Worm (Caenorhabditis elegans): ENCODE measurements around the gene cyn-10.
A peak's percentile ranks its signal among the peaks of the same experiment; 100 is the strongest.

cyn-10 gene

ce11 chrII:6927034-6927433 lies 13.9 kb upstream of the cyn-10 start:
- TF ChIP-seq ceh-44 (GFP tag; IDR thresholded peaks at IDR 0.05) = no peak
- TF ChIP-seq ceh-20 (GFP tag; IDR thresholded peaks at IDR 0.05) = 0 out of 2 replicates have a peak, but pooled peaks have one; percentile 16
- TF ChIP-seq unc-62 (GFP tag; optimal IDR thresholded peaks at IDR 0.05 in 1 of 2) = no peak
- TF ChIP-seq unc-62 (tag; optimal IDR thresholded peaks at IDR 0.05) = no peak
- no peak for TF ChIP-seq zfp-2 (tag; optimal IDR thresholded peaks at IDR 0.05)
- TF ChIP-seq daf-16 (GFP tag; optimal IDR thresholded peaks at IDR 0.05) = no peak
- TF ChIP-seq daf-16 (tag; optimal IDR thresholded peaks at IDR 0.05) = no peak
- no peak for TF ChIP-seq set-16 (GFP tag; IDR thresholded peaks at IDR 0.05)
- TF ChIP-seq F49E8.2 (tag; optimal IDR thresholded peaks at IDR 0.05; ENCODE audit: borderline replicate concordance) = no peak
- TF ChIP-seq dmd-6 (GFP tag; IDR thresholded peaks at IDR 0.05) = peak; percentile 8; the same call in 1 of the 2 replicates
- no peak for TF ChIP-seq ztf-11 (tag; optimal IDR thresholded peaks at IDR 0.05)
- no peak for TF ChIP-seq arid-1 (GFP tag; conservative IDR thresholded peaks at IDR 0.05)
- no peak for TF ChIP-seq nhr-237 (tag; optimal IDR thresholded peaks at IDR 0.05)
- no peak for TF ChIP-seq lin-39 (tag; optimal IDR thresholded peaks at IDR 0.05)
- no peak for TF ChIP-seq daf-12 (tag; optimal IDR thresholded peaks at IDR 0.05)
- TF ChIP-seq spr-3 (GFP tag; optimal IDR thresholded peaks at IDR 0.05) = no peak
- peak; percentile 93 for TF ChIP-seq aha-1 (tag)
- TF ChIP-seq snpc-1.2 (GFP tag; IDR thresholded peaks at IDR 0.05) = no peak
- no peak for TF ChIP-seq dmd-8 (GFP tag; IDR thresholded peaks at IDR 0.05)
- TF ChIP-seq hmg-1.1 (GFP tag; IDR thresholded peaks at IDR 0.05) = 0 out of 2 replicates have a peak, but pooled peaks have one; percentile 23

- TF ChIP-seq daf-12 (tag; optimal IDR thresholded peaks at IDR 0.05) (no peak), nhr-10 (tag; optimal IDR thresholded peaks at IDR 0.05) (peak; percentile 40), rbr-2 (tag; optimal IDR thresholded peaks at IDR 0.05) (peak; percentile 83), F44E2.7 (GFP tag; IDR thresholded peaks at IDR 0.05) (no peak), egl-43 (GFP tag; IDR thresholded peaks at IDR 0.05) (peak; percentile 37; the same call in 1 of the 2 replicates), saeg-2 (GFP tag; IDR thresholded peaks at IDR 0.05) (no peak), madf-9 (GFP tag; conservative IDR thresholded peaks at IDR 0.05) (peak; percentile 31; the same call in 1 of the 2 replicates), zfp-2 (tag; optimal IDR thresholded peaks at IDR 0.05) (no peak), F49E8.2 (tag; optimal IDR thresholded peaks at IDR 0.05; ENCODE audit: borderline replicate concordance) (no peak), nhr-6 (tag; optimal IDR thresholded peaks at IDR 0.05) (no peak), nhr-11 (tag; optimal IDR thresholded peaks at IDR 0.05) (peak; percentile 73), ceh-82 (tag; optimal IDR thresholded peaks at IDR 0.05) (no peak), aha-1 (tag) (peak; percentile 52), ces-1 (GFP tag; optimal IDR thresholded peaks at IDR 0.05) (no peak), skn-1 (tag; optimal IDR thresholded peaks at IDR 0.05) (no peak), arid-1 (GFP tag; conservative IDR thresholded peaks at IDR 0.05) (peak; percentile 23; the same call in 1 of the 2 replicates), dpl-1 (GFP tag; optimal IDR thresholded peaks at IDR 0.05) (peak; percentile 46), dve-1 (tag; optimal IDR thresholded peaks at IDR 0.05; ENCODE audit: insufficient read depth) (peak; percentile 93), hlh-11 (tag; optimal IDR thresholded peaks at IDR 0.05) (peak; percentile 94), php-3 (GFP tag; IDR thresholded peaks at IDR 0.05) (peak; percentile 63; the same call in 1 of the 2 replicates), lin-13 (GFP tag; optimal IDR thresholded peaks at IDR 0.05) (peak; percentile 56), spr-1 (tag; optimal IDR thresholded peaks at IDR 0.05) (peak; percentile 0), ceh-44 (GFP tag; IDR thresholded peaks at IDR 0.05) (no peak), snpc-4 (tag; optimal IDR thresholded peaks at IDR 0.05) (no peak), sdz-12 (GFP tag; optimal IDR thresholded peaks at IDR 0.05) (no peak), F10B5.3 (tag; optimal IDR thresholded peaks at IDR 0.05) (peak; percentile 9), R02D3.7 (tag; optimal IDR thresholded peaks at IDR 0.05) (no peak), madf-5 (GFP tag; IDR thresholded peaks at IDR 0.05) (no peak), Y48G9A.11 (GFP tag; IDR thresholded peaks at IDR 0.05) (no peak), T20F7.1 (GFP tag; optimal IDR thresholded peaks at IDR 0.05) (peak; percentile 64), vab-7 (GFP tag; IDR thresholded peaks at IDR 0.05) (no peak), zip-2 (tag; optimal IDR thresholded peaks at IDR 0.05) (no peak), cey-2 (tag; optimal IDR thresholded peaks at IDR 0.05; ENCODE audit: borderline replicate concordance, insufficient read depth) (no peak), daf-16 (GFP tag; optimal IDR thresholded peaks at IDR 0.05) (peak; percentile 18 to 40), daf-16 (tag; optimal IDR thresholded peaks at IDR 0.05) (peak; percentile 69), ceh-20 (GFP tag; IDR thresholded peaks at IDR 0.05) (peak; percentile 13; the same call in 1 of the 2 replicates), mxl-2 (GFP tag; conservative IDR thresholded peaks at IDR 0.05) (no peak), mxl-3 (GFP tag; optimal IDR thresholded peaks at IDR 0.05) (peak; percentile 78)
Measured at ce11 chrII:6926488-6926887, 13.3 kb upstream of the cyn-10 start.
